Worm (Caenorhabditis elegans) whole organism, young adult: Measurements from ENCODE around the gene col-106.

Source experiments
- B0019.2 ChIP-seq: fragments of 200-800 bp; sonication (Bioruptor generic); conservative IDR thresholded peaks from 2 replicates; pipeline ENCODE4 v1.3.6; 2022; ENCODE audit warnings: missing genetic modification reagents, missing genetic modification characterization, missing compliant biosample characterization
- B0261.1 ChIP-seq: sonication (generic microtip); optimal IDR thresholded peaks from 2 replicates; lab custom pipeline; 2016; ENCODE audit warnings: mild to moderate bottlenecking, missing genetic modification characterization, moderate library complexity, missing compliant biosample characterization
- B0336.3 ChIP-seq: fragments of 200-800 bp; sonication (Bioruptor generic); IDR thresholded peaks from 2 replicates; pipeline ENCODE4 v1.3.6; 2022; ENCODE audit warnings: missing genetic modification characterization, missing compliant biosample characterization
- C17E4.6 ChIP-seq: fragments of 200-800 bp; sonication (Bioruptor generic); IDR thresholded peaks from 2 replicates; pipeline ENCODE4 v1.3.6; 2022; ENCODE audit warnings: missing genetic modification reagents, missing genetic modification characterization, missing compliant biosample characterization
- F33H1.4 ChIP-seq: fragments of 200-800 bp; sonication (Bioruptor generic); IDR thresholded peaks from 2 replicates; pipeline ENCODE4 v1.3.6; 2022; ENCODE audit warnings: missing genetic modification reagents, missing genetic modification characterization, missing compliant biosample characterization
- K12H6.12 ChIP-seq: fragments of 200-800 bp; sonication (Bioruptor generic); optimal IDR thresholded peaks from 2 replicates; lab custom pipeline; 2018; ENCODE audit warnings: mild to moderate bottlenecking, missing genetic modification characterization, missing compliant biosample characterization
- Y53G8AR.9 ChIP-seq: fragments of 200-800 bp; sonication (Bioruptor generic); conservative IDR thresholded peaks from 2 replicates; pipeline ENCODE4 v1.3.6; 2022; ENCODE audit warnings: missing genetic modification reagents, missing genetic modification characterization, missing compliant biosample characterization
- Y79H2A.3 ChIP-seq: fragments of 200-800 bp; sonication (Bioruptor generic); conservative IDR thresholded peaks from 2 replicates; pipeline ENCODE4 v1.3.6; 2022; ENCODE audit warnings: missing genetic modification reagents, missing genetic modification characterization, missing compliant biosample characterization
- ZK185.1 ChIP-seq: sonication (generic microtip); optimal IDR thresholded peaks from 2 replicates; lab custom pipeline; 2016; ENCODE audit warnings: mild to moderate bottlenecking, missing genetic modification characterization, missing compliant biosample characterization; ENCODE audit not compliant: poor library complexity, severe bottlenecking
- akir-1 ChIP-seq: fragments of 200-800 bp; sonication (Bioruptor generic); optimal IDR thresholded peaks from 2 replicates; lab custom pipeline; 2018; ENCODE audit warnings: mild to moderate bottlenecking, missing genetic modification characterization, moderate library complexity, missing compliant biosample characterization
- aptf-2 ChIP-seq: fragments of 200-800 bp; sonication (Bioruptor generic); conservative IDR thresholded peaks from 2 replicates; pipeline ENCODE4 v1.3.6; 2022; ENCODE audit warnings: missing genetic modification reagents, missing genetic modification characterization, missing compliant biosample characterization
- aptf-3 ChIP-seq: fragments of 200-800 bp; sonication (Bioruptor generic); IDR thresholded peaks from 2 replicates; pipeline ENCODE4 v1.3.6; 2022; ENCODE audit warnings: missing genetic modification characterization, missing compliant biosample characterization
- attf-3 ChIP-seq: fragments of 200-800 bp; sonication (Bioruptor generic); conservative IDR thresholded peaks from 2 replicates; pipeline ENCODE4 v1.3.6; 2022; ENCODE audit warnings: missing genetic modification reagents, missing genetic modification characterization, missing compliant biosample characterization
- attf-5 ChIP-seq: fragments of 200-800 bp; sonication (Bioruptor generic); optimal IDR thresholded peaks from 2 replicates; lab custom pipeline; 2018; ENCODE audit warnings: mild to moderate bottlenecking, missing genetic modification characterization, missing compliant biosample characterization
- bed-1 ChIP-seq: fragments of 200-800 bp; sonication (Bioruptor generic); IDR thresholded peaks from 2 replicates; pipeline ENCODE4 v1.3.6; 2022; ENCODE audit warnings: missing genetic modification reagents, missing genetic modification characterization, missing compliant biosample characterization
- bed-2 ChIP-seq: fragments of 200-800 bp; sonication (Bioruptor generic); IDR thresholded peaks from 2 replicates; pipeline ENCODE4 v1.3.6; 2022; ENCODE audit warnings: missing genetic modification reagents, missing genetic modification characterization, missing compliant biosample characterization
- ccch-3 ChIP-seq: fragments of 200-800 bp; sonication (Bioruptor generic); optimal IDR thresholded peaks from 2 replicates; lab custom pipeline; 2018; ENCODE audit warnings: mild to moderate bottlenecking, missing genetic modification characterization, missing compliant biosample characterization
- ceh-27 ChIP-seq: fragments of 200-800 bp; sonication (Bioruptor generic); optimal IDR thresholded peaks from 2 replicates; lab custom pipeline; 2018; ENCODE audit warnings: mild to moderate bottlenecking, missing genetic modification characterization, moderate library complexity, missing compliant biosample characterization
- ceh-40 ChIP-seq: fragments of 200-800 bp; sonication (Bioruptor generic); IDR thresholded peaks from 2 replicates; pipeline ENCODE4 v1.3.6; 2022; ENCODE audit warnings: missing genetic modification characterization, missing compliant biosample characterization
- dox-1 ChIP-seq: fragments of 200-800 bp; sonication (Bioruptor generic); IDR thresholded peaks from 2 replicates; pipeline ENCODE4 v1.3.6; 2022; ENCODE audit warnings: missing genetic modification reagents, missing genetic modification characterization, missing compliant biosample characterization
- dpff-1 ChIP-seq: sonication (generic microtip); optimal IDR thresholded peaks from 2 replicates; lab custom pipeline; 2017; ENCODE audit warnings: mild to moderate bottlenecking, missing genetic modification characterization, missing compliant biosample characterization
- dpl-1 ChIP-seq: fragments of 150-350 bp; optimal IDR thresholded peaks from 2 replicates; lab custom pipeline; 2014; ENCODE audit warnings: missing biosample characterization, missing genetic modification reagents, missing genetic modification characterization
- egl-44 ChIP-seq: fragments of 200-800 bp; sonication (Bioruptor generic); IDR thresholded peaks from 2 replicates; pipeline ENCODE4 v1.3.6; 2022; ENCODE audit warnings: missing genetic modification reagents, missing genetic modification characterization, missing compliant biosample characterization
- gei-17 ChIP-seq: fragments of 200-800 bp; sonication (Bioruptor generic); optimal IDR thresholded peaks from 2 replicates; lab custom pipeline; 2018; ENCODE audit warnings: mild to moderate bottlenecking, missing genetic modification characterization, missing compliant biosample characterization
- hmg-20 ChIP-seq: fragments of 200-800 bp; sonication (Bioruptor generic); IDR thresholded peaks from 2 replicates; pipeline ENCODE4 v1.3.6; 2022; ENCODE audit warnings: missing genetic modification reagents, missing genetic modification characterization, missing compliant biosample characterization
- hrde-1 ChIP-seq: sonication (generic microtip); optimal IDR thresholded peaks from 2 replicates; lab custom pipeline; 2016; ENCODE audit warnings: missing genetic modification characterization, mild to moderate bottlenecking, missing compliant biosample characterization, moderate library complexity, missing genotype, missing genetic modification reagents, borderline replicate concordance
- hsf-1 ChIP-seq: fragments of 200-800 bp; sonication (Bioruptor generic); IDR thresholded peaks from 2 replicates; pipeline ENCODE4 v1.3.6; 2022; ENCODE audit warnings: missing genetic modification reagents, missing genetic modification characterization, missing compliant biosample characterization
- let-607 ChIP-seq, 2 experiments: fragments of 200-800 bp in 1 of 2; sonication (Bioruptor generic) in 1 of 2; sonication (generic microtip) in 1 of 2; optimal IDR thresholded peaks; 2 replicates each; lab custom pipeline; 2016 to 2018; ENCODE audit warnings: mild to moderate bottlenecking in 2 of 2, missing compliant biosample characterization in 2 of 2, missing genetic modification characterization in 2 of 2, moderate library complexity in 2 of 2, missing genotype in 1 of 2
- lin-35 ChIP-seq, 3 experiments: fragments of 150-350 bp in 2 of 3; sonication (generic microtip) in 1 of 3; optimal IDR thresholded peaks; 2 replicates each; lab custom pipeline; 2014 to 2018; ENCODE audit warnings: missing biosample characterization in 3 of 3, missing genetic modification characterization in 3 of 3, missing genetic modification reagents in 3 of 3
- lin-40 ChIP-seq: sonication (generic microtip); optimal IDR thresholded peaks from 2 replicates; lab custom pipeline; 2016; ENCODE audit warnings: missing genetic modification characterization, mild to moderate bottlenecking, missing compliant biosample characterization, missing genotype, missing genetic modification reagents
- lir-1 ChIP-seq: fragments of 200-800 bp; sonication (Bioruptor generic); conservative IDR thresholded peaks from 2 replicates; pipeline ENCODE4 v1.3.6; 2022; ENCODE audit warnings: missing genetic modification reagents, missing genetic modification characterization, missing compliant biosample characterization
- lsl-1 ChIP-seq: fragments of 200-800 bp; sonication (Bioruptor generic); optimal IDR thresholded peaks from 2 replicates; lab custom pipeline; 2018; ENCODE audit warnings: mild to moderate bottlenecking, missing genetic modification characterization, moderate library complexity, missing compliant biosample characterization
- lsy-27 ChIP-seq: sonication (generic microtip); optimal IDR thresholded peaks from 2 replicates; lab custom pipeline; 2017; ENCODE audit warnings: missing genetic modification characterization, mild to moderate bottlenecking, missing compliant biosample characterization, antibody characterized with exemption, missing genotype, borderline replicate concordance; ENCODE audit not compliant: insufficient read depth
- madf-8 ChIP-seq: fragments of 200-800 bp; sonication (Bioruptor generic); conservative IDR thresholded peaks from 2 replicates; pipeline ENCODE4 v1.3.6; 2022; ENCODE audit warnings: missing genetic modification reagents, missing genetic modification characterization, missing compliant biosample characterization
- mcd-1 ChIP-seq: fragments of 200-800 bp; sonication (Bioruptor generic); IDR thresholded peaks from 2 replicates; pipeline ENCODE4 v1.3.6; 2022; ENCODE audit warnings: missing genetic modification reagents, missing genetic modification characterization, missing compliant biosample characterization
- mxl-1 ChIP-seq: sonication (generic microtip); optimal IDR thresholded peaks from 2 replicates; lab custom pipeline; 2016; ENCODE audit warnings: missing genetic modification characterization, missing compliant biosample characterization
- nhr-120 ChIP-seq: fragments of 200-800 bp; sonication (Bioruptor generic); IDR thresholded peaks from 2 replicates; pipeline ENCODE4 v1.3.6; 2022; ENCODE audit warnings: missing genetic modification characterization, missing compliant biosample characterization
- pbrm-1 ChIP-seq: fragments of 200-800 bp; sonication (Bioruptor generic); IDR thresholded peaks from 2 replicates; pipeline ENCODE4 v1.3.6; 2022; ENCODE audit warnings: missing genetic modification reagents, missing genetic modification characterization, missing compliant biosample characterization
- rcor-1 ChIP-seq: fragments of 200-800 bp; sonication (Bioruptor generic); IDR thresholded peaks from 2 replicates; pipeline ENCODE4 v1.3.6; 2022; ENCODE audit warnings: missing genetic modification reagents, missing genetic modification characterization, missing compliant biosample characterization
- repo-1 ChIP-seq: sonication (generic microtip); optimal IDR thresholded peaks from 2 replicates; lab custom pipeline; 2017; ENCODE audit warnings: mild to moderate bottlenecking, missing genetic modification characterization, missing compliant biosample characterization
- snpc-1.1 ChIP-seq: sonication (generic microtip); optimal IDR thresholded peaks from 2 replicates; lab custom pipeline; 2017; ENCODE audit warnings: missing genetic modification characterization, mild to moderate bottlenecking, missing compliant biosample characterization, antibody characterized with exemption, moderate library complexity, missing genotype, missing genetic modification reagents; ENCODE audit not compliant: insufficient read depth
- snpc-3.4 ChIP-seq: sonication (generic microtip); optimal IDR thresholded peaks from 2 replicates; lab custom pipeline; 2017; ENCODE audit warnings: missing genetic modification characterization, mild to moderate bottlenecking, missing compliant biosample characterization, antibody characterized with exemption, moderate library complexity, missing genotype, missing genetic modification reagents
- somi-1 ChIP-seq: fragments of 200-800 bp; sonication (Bioruptor generic); optimal IDR thresholded peaks from 2 replicates; lab custom pipeline; 2018; ENCODE audit warnings: mild to moderate bottlenecking, missing genetic modification characterization, missing compliant biosample characterization
- xnd-1 ChIP-seq: sonication (generic microtip); optimal IDR thresholded peaks from 2 replicates; lab custom pipeline; 2016; ENCODE audit warnings: missing genotype, missing genetic modification reagents, missing genetic modification characterization, missing compliant biosample characterization
- zfh-2 ChIP-seq: fragments of 200-800 bp; sonication (Bioruptor generic); conservative IDR thresholded peaks from 2 replicates; pipeline ENCODE4 v1.3.6; 2022; ENCODE audit warnings: missing genetic modification reagents, missing genetic modification characterization, missing compliant biosample characterization
- ztf-26 ChIP-seq: sonication (generic microtip); optimal IDR thresholded peaks from 2 replicates; lab custom pipeline; 2017; ENCODE audit warnings: missing genetic modification characterization, missing compliant biosample characterization
- ztf-3 ChIP-seq: fragments of 200-800 bp; sonication (Bioruptor generic); optimal IDR thresholded peaks from 2 replicates; lab custom pipeline; 2018; ENCODE audit warnings: mild to moderate bottlenecking, missing genetic modification characterization, missing compliant biosample characterization

The col-106 gene

ce11 chrIV:1496679-1497033 lies 36.1 kb upstream of the col-106 start (continued):
- TF ChIP-seq B0261.1 (tag; lab: Kevin White, UChicago): no peak
- TF ChIP-seq dpl-1: no peak
- TF ChIP-seq ceh-40 (GFP tag; lab: Robert Waterston, UW): no peak
- TF ChIP-seq zfh-2 (GFP tag; lab: Robert Waterston, UW): no peak
- no peak for TF ChIP-seq attf-3
- TF ChIP-seq aptf-3 (GFP tag; lab: Robert Waterston, UW): no peak
- no peak for TF ChIP-seq attf-5 (GFP tag; lab: Kevin White, UChicago)
- peak; percentile 44; the same call in 1 of the 2 replicates for TF ChIP-seq F33H1.4 (GFP tag; lab: Robert Waterston, UW)
- TF ChIP-seq C17E4.6: no peak
- TF ChIP-seq lir-1 (GFP tag; lab: Robert Waterston, UW): no peak
- TF ChIP-seq lsy-27 (tag; lab: Kevin White, UChicago): no peak
- TF ChIP-seq pbrm-1 (GFP tag; lab: Robert Waterston, UW): no peak
- no peak for TF ChIP-seq ztf-3 (GFP tag; lab: Kevin White, UChicago)
- no peak for TF ChIP-seq mxl-1 (tag; lab: Kevin White, UChicago)
- no peak for TF ChIP-seq ceh-27
- no peak for TF ChIP-seq nhr-120 (GFP tag; lab: Robert Waterston, UW)
- peak; percentile 19 for TF ChIP-seq snpc-3.4 (tag; lab: Kevin White, UChicago)
- no peak for TF ChIP-seq snpc-1.1
- TF ChIP-seq lin-35 (GFP tag; optimal IDR thresholded peaks at IDR 0.05; lab: Kevin White, UChicago): no peak
- TF ChIP-seq B0019.2 (GFP tag; lab: Robert Waterston, UW): no peak
- TF ChIP-seq akir-1: no peak
- no peak for TF ChIP-seq gei-17 (GFP tag; lab: Kevin White, UChicago)
- TF ChIP-seq hsf-1 (GFP tag; lab: Robert Waterston, UW): no peak
- TF ChIP-seq aptf-2 (GFP tag; lab: Robert Waterston, UW): no peak
- TF ChIP-seq hrde-1 (tag; lab: Kevin White, UChicago): no peak
- no peak for TF ChIP-seq bed-2
- TF ChIP-seq Y79H2A.3 (GFP tag; lab: Robert Waterston, UW): no peak
- no peak for TF ChIP-seq repo-1 (tag; lab: Kevin White, UChicago)
- no peak for TF ChIP-seq K12H6.12 (tag; lab: Kevin White, UChicago)
- TF ChIP-seq xnd-1 (tag; lab: Kevin White, UChicago): peak; percentile 67
- TF ChIP-seq egl-44 (GFP tag; lab: Robert Waterston, UW): no peak
- peak; percentile 82 for TF ChIP-seq lsl-1
- no peak for TF ChIP-seq hmg-20 (GFP tag; lab: Robert Waterston, UW)
- no peak for TF ChIP-seq dpff-1
- TF ChIP-seq bed-1 (GFP tag; lab: Robert Waterston, UW): no peak
- TF ChIP-seq madf-8 (GFP tag; lab: Robert Waterston, UW): peak; percentile 20; the same call in 1 of the 2 replicates
- TF ChIP-seq ccch-3 (GFP tag; lab: Kevin White, UChicago): no peak
- no peak for TF ChIP-seq somi-1
- TF ChIP-seq, all 124 proteins: peak for 7

- TF ChIP-seq ztf-26 (tag; lab: Kevin White, UChicago) (no peak), xnd-1 (tag; lab: Kevin White, UChicago) (peak; percentile 60), ZK185.1 (tag; lab: Kevin White, UChicago) (peak; percentile 51), hsf-1 (GFP tag; lab: Robert Waterston, UW) (no peak), dox-1 (GFP tag; lab: Robert Waterston, UW) (0 out of 2 replicates have a peak, but pooled peaks have one; percentile 32), rcor-1 (peak; percentile 50; the same call in 1 of the 2 replicates), B0336.3 (GFP tag; lab: Robert Waterston, UW) (peak; percentile 49), nhr-120 (GFP tag; lab: Robert Waterston, UW) (no peak), mcd-1 (GFP tag; lab: Robert Waterston, UW) (peak; percentile 76), attf-5 (GFP tag; lab: Kevin White, UChicago) (peak; percentile 0), let-607 (tag; optimal IDR thresholded peaks at IDR 0.05; lab: Kevin White, UChicago) (peak; percentile 8 to 15), gei-17 (GFP tag; lab: Kevin White, UChicago) (no peak), pbrm-1 (GFP tag; lab: Robert Waterston, UW) (peak; percentile 48; the same call in 1 of the 2 replicates), lin-40 (tag; lab: Kevin White, UChicago) (peak; percentile 79), Y53G8AR.9 (GFP tag; lab: Robert Waterston, UW) (peak; percentile 42)
Observed at ce11 chrIV:1496017-1496678, 35.6 kb upstream of the col-106 start, which contains the start of gene npp-20. Gene npp-20, minus strand, starts transcription at chrIV:1496022.
